Worm (Caenorhabditis elegans) whole organism, late embryonic: Measurements from ENCODE around the gene srw-98.
"Not testable (repeated sequence)": the region's sequence is repeated elsewhere in the genome, so short reads cannot be mapped to it uniquely, and the experiment has no call there.

ENCODE experiments used
- K02D7.2 ChIP-seq: sonication (generic microtip); optimal IDR thresholded peaks from 2 replicates; lab custom pipeline; 2017; ENCODE audit warnings: mild to moderate bottlenecking, missing genetic modification characterization, missing compliant biosample characterization
- K09A11.1 ChIP-seq: sonication (generic microtip); optimal IDR thresholded peaks from 2 replicates; lab custom pipeline; 2017; ENCODE audit warnings: antibody characterized with exemption, mild to moderate bottlenecking, missing genetic modification characterization, missing compliant biosample characterization; ENCODE audit not compliant: insufficient read depth
- T23F11.4 ChIP-seq: fragments of 200-800 bp; sonication (Bioruptor generic); optimal IDR thresholded peaks from 2 replicates; lab custom pipeline; 2018; ENCODE audit warnings: mild to moderate bottlenecking, missing genetic modification characterization, missing compliant biosample characterization
- ama-1 ChIP-seq: fragments of 150-350 bp; optimal IDR thresholded peaks from 2 replicates; lab custom pipeline; 2014
- ceh-2 ChIP-seq: sonication (generic microtip); optimal IDR thresholded peaks from 2 replicates; lab custom pipeline; 2016; ENCODE audit warnings: missing genotype, missing genetic modification characterization, missing compliant biosample characterization
- ceh-24 ChIP-seq: sonication (generic microtip); optimal IDR thresholded peaks from 2 replicates; lab custom pipeline; 2016; ENCODE audit warnings: mild to moderate bottlenecking, missing genetic modification characterization, missing compliant biosample characterization
- ceh-30 ChIP-seq: fragments of 150-350 bp; optimal IDR thresholded peaks from 2 replicates; lab custom pipeline; 2014; ENCODE audit warnings: missing biosample characterization, missing genetic modification characterization
- ceh-34 ChIP-seq: sonication (generic microtip); optimal IDR thresholded peaks from 2 replicates; lab custom pipeline; 2016; ENCODE audit warnings: mild to moderate bottlenecking, missing genetic modification characterization, missing compliant biosample characterization
- ceh-45 ChIP-seq: fragments of 200-800 bp; sonication (Bioruptor generic); IDR thresholded peaks from 2 replicates; pipeline ENCODE4 v1.3.6; 2022; ENCODE audit warnings: missing genetic modification reagents, missing genetic modification characterization, missing compliant biosample characterization
- elt-2 ChIP-seq: sonication (generic microtip); optimal IDR thresholded peaks from 2 replicates; lab custom pipeline; 2016; ENCODE audit warnings: missing genetic modification reagents, missing genetic modification characterization, missing compliant biosample characterization
- eyg-1 ChIP-seq: sonication (generic microtip); optimal IDR thresholded peaks from 2 replicates; lab custom pipeline; 2016; ENCODE audit warnings: missing genotype, missing genetic modification characterization, missing compliant biosample characterization
- fax-1 ChIP-seq: sonication (generic microtip); optimal IDR thresholded peaks from 2 replicates; lab custom pipeline; 2016; ENCODE audit warnings: missing genotype, missing genetic modification characterization, missing compliant biosample characterization
- hlh-30 ChIP-seq: sonication (generic microtip); optimal IDR thresholded peaks from 2 replicates; lab custom pipeline; 2017; ENCODE audit warnings: antibody characterized with exemption, missing genetic modification characterization, missing compliant biosample characterization; ENCODE audit not compliant: insufficient read depth
- lin-11 ChIP-seq: fragments of 200-800 bp; sonication (Bioruptor generic); optimal IDR thresholded peaks from 2 replicates; lab custom pipeline; 2018; ENCODE audit warnings: mild to moderate bottlenecking, missing genetic modification characterization, missing compliant biosample characterization
- mec-3 ChIP-seq: sonication (generic microtip); optimal IDR thresholded peaks from 2 replicates; lab custom pipeline; 2016; ENCODE audit warnings: borderline replicate concordance, missing genetic modification characterization, missing compliant biosample characterization
- pag-3 ChIP-seq: sonication (generic microtip); optimal IDR thresholded peaks from 2 replicates; lab custom pipeline; 2016; ENCODE audit warnings: missing compliant biosample characterization, missing genetic modification characterization, borderline replicate concordance
- pha-4 ChIP-seq: fragments of 150-350 bp; optimal IDR thresholded peaks from 2 replicates; lab custom pipeline; 2018; ENCODE audit warnings: missing biosample characterization, missing genetic modification reagents, missing genetic modification characterization
- pqm-1 ChIP-seq: sonication (generic microtip); optimal IDR thresholded peaks from 2 replicates; lab custom pipeline; 2016; ENCODE audit warnings: missing genetic modification characterization, missing compliant biosample characterization
- rnt-1 ChIP-seq: sonication (generic microtip); optimal IDR thresholded peaks from 2 replicates; lab custom pipeline; 2016; ENCODE audit warnings: missing genetic modification characterization, missing compliant biosample characterization
- sox-4 ChIP-seq: sonication (generic microtip); optimal IDR thresholded peaks from 2 replicates; lab custom pipeline; 2017; ENCODE audit warnings: mild to moderate bottlenecking, missing genetic modification characterization, inconsistent platforms, missing compliant biosample characterization
- syd-9 ChIP-seq: sonication (generic microtip); optimal IDR thresholded peaks from 2 replicates; lab custom pipeline; 2016; ENCODE audit warnings: mild to moderate bottlenecking, missing genetic modification characterization, moderate library complexity, missing compliant biosample characterization
- tbx-2 ChIP-seq: sonication (generic microtip); optimal IDR thresholded peaks from 2 replicates; lab custom pipeline; 2016; ENCODE audit warnings: missing genetic modification characterization, missing compliant biosample characterization
- tbx-7 ChIP-seq: sonication (generic microtip); optimal IDR thresholded peaks from 2 replicates; lab custom pipeline; 2016; ENCODE audit warnings: missing genotype, missing genetic modification characterization, missing compliant biosample characterization
- unc-42 ChIP-seq: sonication (generic microtip); optimal IDR thresholded peaks from 2 replicates; lab custom pipeline; 2016; ENCODE audit warnings: missing genotype, missing genetic modification characterization, missing compliant biosample characterization
- unc-55 ChIP-seq: sonication (generic microtip); optimal IDR thresholded peaks from 2 replicates; lab custom pipeline; 2017; ENCODE audit warnings: missing biosample characterization, missing genetic modification reagents, missing genetic modification characterization
- zip-5 ChIP-seq: sonication (generic microtip); optimal IDR thresholded peaks from 2 replicates; lab custom pipeline; 2016; ENCODE audit warnings: missing genetic modification characterization, missing compliant biosample characterization
- ztf-16 ChIP-seq: sonication (generic microtip); optimal IDR thresholded peaks from 2 replicates; lab custom pipeline; 2017; ENCODE audit warnings: missing genetic modification characterization, missing compliant biosample characterization

The srw-98 gene

ce11 chrV:1713761-1714160, 35.6 kb upstream of the srw-98 start:
- 0 out of 2 replicates have a peak, but pooled peaks have one; percentile 67 for TF ChIP-seq ceh-45 (GFP tag; lab: Robert Waterston, UW)
- TF ChIP-seq, all 69 proteins: peak for 1; not testable (repeated sequence) for 68

ce11 chrV:1710909-1711308, 32.8 kb upstream of the srw-98 start, which contains the start of gene srw-100:
TSS of gene srw-100 (plus strand) at chrV:1711209.
- TF ChIP-seq syd-9, result no peak
- TF ChIP-seq eyg-1 (tag; lab: Kevin White, UChicago), result no peak
- TF ChIP-seq elt-2, result no peak
- TF ChIP-seq fax-1, result no peak
- TF ChIP-seq K09A11.1 (tag; lab: Kevin White, UChicago), result no peak

- TF ChIP-seq fax-1 (no peak), rnt-1 (tag; lab: Kevin White, UChicago) (no peak), pqm-1 (tag; lab: Kevin White, UChicago) (no peak), tbx-7 (tag; lab: Kevin White, UChicago) (no peak), ceh-24 (tag; lab: Kevin White, UChicago) (no peak), lin-11 (no peak)
Measured at ce11 chrV:1708441-1708840, 30.3 kb upstream of the srw-98 start, which contains the start of gene srw-99. TSS of gene srw-99 (plus strand) at chrV:1708741.

- no peak for TF ChIP-seq unc-55 (GFP tag; lab: Kevin White, UChicago)
- TF ChIP-seq ztf-16 (tag; lab: Kevin White, UChicago), result no peak
- TF ChIP-seq eyg-1 (tag; lab: Kevin White, UChicago), result no peak
- TF ChIP-seq ceh-2, result no peak
- no peak for TF ChIP-seq K02D7.2 (tag; lab: Kevin White, UChicago)
- TF ChIP-seq ceh-30 (tag; lab: Kevin White, UChicago), result no peak
Measured at ce11 chrV:1701584-1702101, 23.5 kb upstream of the srw-98 start, which contains the start of gene srw-90. TSS of gene srw-90 (plus strand) at chrV:1702051.

ce11 chrV:1699228-1699795, 21.2 kb upstream of the srw-98 start:
- TF ChIP-seq eyg-1 (tag; lab: Kevin White, UChicago) (no peak), ama-1 (no peak), pqm-1 (tag; lab: Kevin White, UChicago) (no peak)

ce11 chrV:1698400-1698799, 20.3 kb upstream of the srw-98 start:
- no peak for TF ChIP-seq pag-3 (tag; lab: Kevin White, UChicago)
- TF ChIP-seq hlh-30, result no peak
- no peak for TF ChIP-seq zip-5 (tag; lab: Kevin White, UChicago)
- no peak for TF ChIP-seq mec-3 (tag; lab: Kevin White, UChicago)
- no peak for TF ChIP-seq pha-4
- TF ChIP-seq ama-1, result no peak
- TF ChIP-seq ceh-34, result no peak

ce11 chrV:1693876-1694275, 15.7 kb upstream of the srw-98 start, which contains the start of gene Y46H3C.7:
TSS of gene Y46H3C.7 (minus strand) at chrV:1694022.
- TF ChIP-seq K02D7.2 (tag; lab: Kevin White, UChicago); unc-42 (tag; lab: Kevin White, UChicago); pha-4: not testable (repeated sequence)

ce11 chrV:1692494-1692893, 14.4 kb upstream of the srw-98 start, which contains the start of gene Y46H3C.5:
TSS of gene Y46H3C.5 (minus strand) at chrV:1692495.
- not testable (repeated sequence) for TF ChIP-seq sox-4 (tag; lab: Kevin White, UChicago); tbx-2 (tag; lab: Kevin White, UChicago); T23F11.4 (GFP tag; lab: Kevin White, UChicago)
- TF ChIP-seq, all 69 proteins: peak for 0; not testable (repeated sequence) for 69
